Fruit fly (Drosophila melanogaster) whole organism, embryonic: Measurements from ENCODE around the gene CG42397.

Source experiments
- Atf6 ChIP-seq: fragments of 200-800 bp; sonication (Bioruptor generic); IDR thresholded peaks from 2 replicates; pipeline ENCODE4 v1.3.6; 2022; ENCODE audit warnings: missing biosample characterization, missing genetic modification characterization
- CG10654 ChIP-seq: fragments of 200-800 bp; sonication (Bioruptor generic); optimal IDR thresholded peaks from 2 replicates; lab custom pipeline; 2016; ENCODE audit warnings: missing biosample characterization, missing genetic modification characterization
- CG7372 ChIP-seq: fragments of 200-800 bp; sonication (Bioruptor generic); IDR thresholded peaks from 2 replicates; pipeline ENCODE4 v1.3.6; 2022; ENCODE audit warnings: missing biosample characterization, missing genetic modification characterization
- Dref ChIP-seq: fragments of 200-800 bp; sonication (Bioruptor generic); IDR thresholded peaks from 2 replicates; pipeline ENCODE4 v1.3.6; 2022; ENCODE audit warnings: missing biosample characterization, missing genetic modification characterization
- Fer3 ChIP-seq: fragments of 200-800 bp; sonication (Bioruptor generic); optimal IDR thresholded peaks from 2 replicates; lab custom pipeline; 2018; ENCODE audit warnings: missing biosample characterization, mild to moderate bottlenecking, missing genetic modification characterization, moderate library complexity
- sc ChIP-seq, 3 experiments: fragments of >200 bp in 2 of 3; fragments of 200-800 bp in 1 of 3; sonication (Bioruptor generic) in 1 of 3; optimal IDR thresholded peaks; 2 replicates in 2 of 3; 3 replicates in 1 of 3; lab custom pipeline; 2017; ENCODE audit warnings: mild to moderate bottlenecking in 1 of 3, missing biosample characterization in 1 of 3, missing genetic modification characterization in 1 of 3, missing genetic modification reagents in 1 of 3
- seq ChIP-seq: fragments of 200-800 bp; sonication (Bioruptor generic); IDR thresholded peaks from 2 replicates; pipeline ENCODE4 v1.3.6; 2022; ENCODE audit warnings: missing biosample characterization, missing genetic modification characterization

DNA sequence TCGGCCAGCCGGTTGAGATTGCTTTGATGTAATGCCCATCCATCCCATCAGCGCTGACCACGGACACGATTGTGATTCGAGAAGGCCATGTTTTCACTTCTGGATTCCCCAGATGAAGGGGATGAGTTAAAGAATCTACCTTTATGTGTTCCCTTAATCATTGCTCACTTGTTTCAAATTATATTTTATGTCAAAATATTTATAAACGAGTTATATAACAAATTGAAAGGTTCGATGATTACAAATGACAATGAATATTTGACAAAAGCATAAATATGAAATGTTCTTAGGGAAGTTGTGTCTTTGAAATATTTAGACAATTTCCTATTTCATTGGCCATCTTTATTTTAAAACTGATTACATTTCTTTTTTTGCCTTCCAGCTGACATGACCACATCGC lies 42.0 kb downstream of the CG42397 start:
- TF ChIP-seq Dref (GFP tag; lab: Robert Waterston, UW) (no peak), CG7372 (GFP tag; lab: Robert Waterston, UW) (no peak), sc (optimal IDR thresholded peaks at IDR 0.05; lab: Kevin White, UChicago) (no peak), sc (GFP tag; optimal IDR thresholded peaks at IDR 0.05; lab: Kevin White, UChicago) (no peak), seq (no peak), Fer3 (no peak), CG10654 (GFP tag; lab: Kevin White, UChicago) (no peak), Atf6 (GFP tag; lab: Robert Waterston, UW) (no peak)
